Worm (Caenorhabditis elegans): ENCODE data around the gene K07F5.15.

K07F5.15 gene

DNA sequence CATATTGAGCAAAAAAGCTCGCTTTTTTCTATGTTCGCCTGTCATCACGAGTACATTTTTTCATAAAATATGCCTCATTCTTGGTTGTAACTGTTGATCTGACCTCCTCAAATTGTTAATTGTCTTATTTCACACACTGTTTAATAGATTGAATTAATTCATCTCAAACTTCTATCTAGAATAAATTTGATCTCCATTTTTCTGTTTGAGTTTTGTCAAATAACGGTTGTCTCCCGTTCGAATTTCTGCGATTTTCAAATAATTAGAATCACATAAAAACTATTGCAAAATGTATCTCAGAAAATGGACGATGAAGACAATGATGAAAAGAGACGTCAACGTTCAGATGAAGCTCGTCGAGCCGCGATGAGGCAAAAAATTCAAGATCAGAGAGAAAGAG lies 3.0 kb upstream of the K07F5.15 start, which contains the start of gene K07F5.14:
Gene K07F5.14, plus strand, starts transcription at position 301 of the 400 bp plus-strand sequence.
- TF ChIP-seq F33H1.4 (GFP tag; IDR thresholded peaks at IDR 0.05) (no peak), lsl-1 (GFP tag; optimal IDR thresholded peaks at IDR 0.05) (peak; percentile 3), chd-7 (tag; optimal IDR thresholded peaks at IDR 0.05) (no peak), athp-1 (tag; optimal IDR thresholded peaks at IDR 0.05) (no peak), madf-3 (GFP tag; IDR thresholded peaks at IDR 0.05) (peak; percentile 59; the same call in 1 of the 2 replicates), madf-6 (GFP tag; IDR thresholded peaks at IDR 0.05) (peak; percentile 35; the same call in 1 of the 2 replicates)

DNA sequence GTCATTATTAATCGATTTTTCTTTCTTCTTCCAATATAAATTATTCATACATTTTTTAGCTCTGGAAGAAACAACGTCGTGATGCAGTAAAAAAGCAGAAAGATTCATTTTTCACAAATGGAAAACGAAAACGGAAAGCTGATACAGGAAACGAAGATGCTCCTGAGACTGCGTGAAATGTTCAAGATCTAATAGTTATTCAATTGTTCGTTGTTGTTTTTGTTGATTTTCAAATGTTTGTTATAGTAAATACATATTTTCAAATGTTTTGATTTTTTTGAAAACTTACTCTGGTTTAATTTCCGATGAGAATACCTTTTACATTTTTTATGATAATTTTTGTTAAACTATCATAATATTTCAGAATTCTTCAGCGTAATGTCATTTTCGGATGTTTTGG lies 1.1 kb upstream of the K07F5.15 start, which contains the start of gene K07F5.16:
Gene K07F5.16, plus strand, starts transcription at position 301 of the 400 bp plus-strand sequence.
- TF ChIP-seq B0035.1 (tag; optimal IDR thresholded peaks at IDR 0.05) (no peak), aptf-2 (GFP tag; conservative IDR thresholded peaks at IDR 0.05) (no peak), mxl-1 (tag; optimal IDR thresholded peaks at IDR 0.05) (no peak), bed-1 (GFP tag; IDR thresholded peaks at IDR 0.05) (no peak), nfya-2 (GFP tag; IDR thresholded peaks at IDR 0.05) (no peak), somi-1 (GFP tag; optimal IDR thresholded peaks at IDR 0.05) (no peak), bed-2 (GFP tag; IDR thresholded peaks at IDR 0.05) (no peak), madf-8 (GFP tag; conservative IDR thresholded peaks at IDR 0.05) (no peak), madf-10 (tag; optimal IDR thresholded peaks at IDR 0.05) (no peak), dpl-1 (GFP tag; optimal IDR thresholded peaks at IDR 0.05) (no peak), tbx-9 (tag; optimal IDR thresholded peaks at IDR 0.05; ENCODE audit: borderline replicate concordance) (no peak), attf-3 (GFP tag; conservative IDR thresholded peaks at IDR 0.05) (no peak), T26A5.8 (tag; optimal IDR thresholded peaks at IDR 0.05) (no peak), mcd-1 (GFP tag; IDR thresholded peaks at IDR 0.05) (no peak), F33H1.4 (GFP tag; IDR thresholded peaks at IDR 0.05) (no peak), repo-1 (tag; optimal IDR thresholded peaks at IDR 0.05) (no peak)

ce11 chrIV:9866865-9867264 lies 2.0 kb downstream of the K07F5.15 start:
- no peak for TF ChIP-seq chd-7 (tag; optimal IDR thresholded peaks at IDR 0.05)
- TF ChIP-seq attf-6 (GFP tag; IDR thresholded peaks at IDR 0.05): no peak
- no peak for TF ChIP-seq unc-130 (GFP tag; optimal IDR thresholded peaks at IDR 0.05)
- no peak for TF ChIP-seq madf-6 (GFP tag; IDR thresholded peaks at IDR 0.05)
- no peak for TF ChIP-seq snpc-4 (GFP tag; optimal IDR thresholded peaks at IDR 0.05)
- no peak for TF ChIP-seq snpc-4 (tag; optimal IDR thresholded peaks at IDR 0.05)
- TF ChIP-seq pbrm-1 (GFP tag; IDR thresholded peaks at IDR 0.05): no peak
- no peak for TF ChIP-seq B0261.1 (tag; optimal IDR thresholded peaks at IDR 0.05)

- TF ChIP-seq Y79H2A.3 (GFP tag; conservative IDR thresholded peaks at IDR 0.05): no peak
- TF ChIP-seq lir-1 (GFP tag; conservative IDR thresholded peaks at IDR 0.05): no peak
- TF ChIP-seq snpc-1.1 (tag; optimal IDR thresholded peaks at IDR 0.05; ENCODE audit: insufficient read depth): no peak
- TF ChIP-seq dox-1 (GFP tag; IDR thresholded peaks at IDR 0.05): no peak
- no peak for TF ChIP-seq ztf-18 (tag; optimal IDR thresholded peaks at IDR 0.05)
- TF ChIP-seq dpl-1 (GFP tag; optimal IDR thresholded peaks at IDR 0.05): no peak
- TF ChIP-seq lag-1 (GFP tag; IDR thresholded peaks at IDR 0.05): no peak
- TF ChIP-seq sea-2 (GFP tag; IDR thresholded peaks at IDR 0.05): no peak
- no peak for TF ChIP-seq F49E8.2 (tag; optimal IDR thresholded peaks at IDR 0.05; ENCODE audit: insufficient read depth)
- no peak for TF ChIP-seq ceh-40 (GFP tag; IDR thresholded peaks at IDR 0.05)
- no peak for TF ChIP-seq madf-3 (GFP tag; IDR thresholded peaks at IDR 0.05)
- no peak for TF ChIP-seq F55B11.4 (tag; optimal IDR thresholded peaks at IDR 0.05; ENCODE audit: borderline replicate concordance, insufficient read depth)
- no peak for TF ChIP-seq Y53F4B.3 (GFP tag; IDR thresholded peaks at IDR 0.05)
- no peak for TF ChIP-seq mxl-1 (tag; optimal IDR thresholded peaks at IDR 0.05)
- no peak for TF ChIP-seq attf-3 (GFP tag; conservative IDR thresholded peaks at IDR 0.05)
- TF ChIP-seq attf-5 (GFP tag; optimal IDR thresholded peaks at IDR 0.05): no peak
- TF ChIP-seq athp-1 (tag; optimal IDR thresholded peaks at IDR 0.05): no peak
- no peak for TF ChIP-seq Y67H2A.10 (GFP tag; conservative IDR thresholded peaks at IDR 0.05)
- no peak for TF ChIP-seq D2030.7 (GFP tag; IDR thresholded peaks at IDR 0.05)
- TF ChIP-seq C17E4.6 (GFP tag; IDR thresholded peaks at IDR 0.05): no peak
- no peak for TF ChIP-seq Y95B8A.8 (GFP tag; IDR thresholded peaks at IDR 0.05)
- TF ChIP-seq ztf-6 (GFP tag; IDR thresholded peaks at IDR 0.05): no peak
Observed at ce11 chrIV:9867915-9868314, 3.0 kb downstream of the K07F5.15 start.
